Worm (Caenorhabditis elegans) whole organism, young adult: ENCODE data around the gene Y38F2AR.12.
A peak's percentile ranks its signal among the peaks of the same experiment; 100 is the strongest.

Experiments
- B0035.1 ChIP-seq: sonication (generic microtip); optimal IDR thresholded peaks from 2 replicates; lab custom pipeline; 2016; ENCODE audit warnings: missing genetic modification characterization, mild to moderate bottlenecking, missing compliant biosample characterization, missing genotype, missing genetic modification reagents
- B0261.1 ChIP-seq: sonication (generic microtip); optimal IDR thresholded peaks from 2 replicates; lab custom pipeline; 2016; ENCODE audit warnings: mild to moderate bottlenecking, missing genetic modification characterization, moderate library complexity, missing compliant biosample characterization
- B0336.3 ChIP-seq: fragments of 200-800 bp; sonication (Bioruptor generic); IDR thresholded peaks from 2 replicates; pipeline ENCODE4 v1.3.6; 2022; ENCODE audit warnings: missing genetic modification characterization, missing compliant biosample characterization
- C17E4.6 ChIP-seq: fragments of 200-800 bp; sonication (Bioruptor generic); IDR thresholded peaks from 2 replicates; pipeline ENCODE4 v1.3.6; 2022; ENCODE audit warnings: missing genetic modification reagents, missing genetic modification characterization, missing compliant biosample characterization
- D2030.7 ChIP-seq: fragments of 200-800 bp; sonication (Bioruptor generic); IDR thresholded peaks from 2 replicates; pipeline ENCODE4 v1.3.6; 2022; ENCODE audit warnings: missing genetic modification reagents, missing genetic modification characterization, missing compliant biosample characterization
- F37B4.10 ChIP-seq: fragments of 200-800 bp; sonication (Bioruptor generic); IDR thresholded peaks from 2 replicates; pipeline ENCODE4 v1.3.6; 2022; ENCODE audit warnings: missing genetic modification characterization, missing compliant biosample characterization
- F39B2.1 ChIP-seq: fragments of 200-800 bp; sonication (Bioruptor generic); IDR thresholded peaks from 2 replicates; pipeline ENCODE4 v1.3.6; 2022; ENCODE audit warnings: missing genetic modification reagents, missing genetic modification characterization, missing compliant biosample characterization
- F52B5.7 ChIP-seq: sonication (generic microtip); optimal IDR thresholded peaks from 2 replicates; lab custom pipeline; 2016; ENCODE audit warnings: mild to moderate bottlenecking, missing genetic modification characterization, missing compliant biosample characterization
- F57A8.1 ChIP-seq: fragments of 200-800 bp; sonication (Bioruptor generic); optimal IDR thresholded peaks from 2 replicates; lab custom pipeline; 2018; ENCODE audit warnings: mild to moderate bottlenecking, missing genetic modification characterization, moderate library complexity, missing compliant biosample characterization
- F57C9.4 ChIP-seq: sonication (generic microtip); optimal IDR thresholded peaks from 2 replicates; lab custom pipeline; 2017; ENCODE audit warnings: mild to moderate bottlenecking, missing genetic modification characterization, missing compliant biosample characterization
- K11D2.4 ChIP-seq: fragments of 200-800 bp; sonication (Bioruptor generic); IDR thresholded peaks from 2 replicates; pipeline ENCODE4 v1.3.6; 2022; ENCODE audit warnings: missing genetic modification reagents, missing genetic modification characterization, missing compliant biosample characterization
- T07F8.4 ChIP-seq: sonication (generic microtip); optimal IDR thresholded peaks from 2 replicates; lab custom pipeline; 2016; ENCODE audit warnings: mild to moderate bottlenecking, missing genetic modification characterization, moderate library complexity, missing compliant biosample characterization
- T26A5.8 ChIP-seq: sonication (generic microtip); optimal IDR thresholded peaks from 2 replicates; lab custom pipeline; 2016; ENCODE audit warnings: missing genetic modification characterization, missing compliant biosample characterization
- Y56A3A.18 ChIP-seq: fragments of 200-800 bp; sonication (Bioruptor generic); IDR thresholded peaks from 2 replicates; pipeline ENCODE4 v1.3.6; 2022; ENCODE audit warnings: missing genetic modification reagents, missing genetic modification characterization, missing compliant biosample characterization
- Y67H2A.10 ChIP-seq: fragments of 200-800 bp; sonication (Bioruptor generic); conservative IDR thresholded peaks from 2 replicates; pipeline ENCODE4 v1.3.6; 2022; ENCODE audit warnings: missing genetic modification reagents, missing genetic modification characterization, missing compliant biosample characterization
- aptf-3 ChIP-seq: fragments of 200-800 bp; sonication (Bioruptor generic); IDR thresholded peaks from 2 replicates; pipeline ENCODE4 v1.3.6; 2022; ENCODE audit warnings: missing genetic modification characterization, missing compliant biosample characterization
- athp-1 ChIP-seq: sonication (generic microtip); optimal IDR thresholded peaks from 2 replicates; lab custom pipeline; 2017; ENCODE audit warnings: mild to moderate bottlenecking, missing genetic modification characterization, missing compliant biosample characterization
- attf-3 ChIP-seq: fragments of 200-800 bp; sonication (Bioruptor generic); conservative IDR thresholded peaks from 2 replicates; pipeline ENCODE4 v1.3.6; 2022; ENCODE audit warnings: missing genetic modification reagents, missing genetic modification characterization, missing compliant biosample characterization
- bed-1 ChIP-seq: fragments of 200-800 bp; sonication (Bioruptor generic); IDR thresholded peaks from 2 replicates; pipeline ENCODE4 v1.3.6; 2022; ENCODE audit warnings: missing genetic modification reagents, missing genetic modification characterization, missing compliant biosample characterization
- bed-2 ChIP-seq: fragments of 200-800 bp; sonication (Bioruptor generic); IDR thresholded peaks from 2 replicates; pipeline ENCODE4 v1.3.6; 2022; ENCODE audit warnings: missing genetic modification reagents, missing genetic modification characterization, missing compliant biosample characterization
- ceh-58 ChIP-seq: fragments of 200-800 bp; sonication (Bioruptor generic); IDR thresholded peaks from 2 replicates; pipeline ENCODE4 v1.3.6; 2022; ENCODE audit warnings: missing genetic modification characterization, missing compliant biosample characterization
- efl-1 ChIP-seq: fragments of 150-350 bp; optimal IDR thresholded peaks from 2 replicates; lab custom pipeline; 2014; ENCODE audit warnings: missing biosample characterization, missing genetic modification reagents, missing genetic modification characterization
- egl-18 ChIP-seq: fragments of 200-800 bp; sonication (Bioruptor generic); IDR thresholded peaks from 2 replicates; pipeline ENCODE4 v1.3.6; 2022; ENCODE audit warnings: missing genetic modification reagents, missing genetic modification characterization, missing compliant biosample characterization
- ekl-4 ChIP-seq: fragments of 200-800 bp; sonication (Bioruptor generic); IDR thresholded peaks from 2 replicates; pipeline ENCODE4 v1.3.6; 2022; ENCODE audit warnings: missing genetic modification reagents, missing genetic modification characterization, missing compliant biosample characterization
- hlh-12 ChIP-seq: sonication (generic microtip); optimal IDR thresholded peaks from 2 replicates; lab custom pipeline; 2016; ENCODE audit warnings: missing genetic modification characterization, missing compliant biosample characterization
- let-526 ChIP-seq: fragments of 200-800 bp; sonication (Bioruptor generic); IDR thresholded peaks from 2 replicates; pipeline ENCODE4 v1.3.6; 2022; ENCODE audit warnings: missing genetic modification reagents, missing genetic modification characterization, missing compliant biosample characterization
- lin-40 ChIP-seq: sonication (generic microtip); optimal IDR thresholded peaks from 2 replicates; lab custom pipeline; 2016; ENCODE audit warnings: missing genetic modification characterization, mild to moderate bottlenecking, missing compliant biosample characterization, missing genotype, missing genetic modification reagents
- lin-54 ChIP-seq: fragments of 200-800 bp; sonication (Bioruptor generic); optimal IDR thresholded peaks from 2 replicates; lab custom pipeline; 2018; ENCODE audit warnings: mild to moderate bottlenecking, missing genetic modification characterization, missing compliant biosample characterization
- lir-1 ChIP-seq: fragments of 200-800 bp; sonication (Bioruptor generic); conservative IDR thresholded peaks from 2 replicates; pipeline ENCODE4 v1.3.6; 2022; ENCODE audit warnings: missing genetic modification reagents, missing genetic modification characterization, missing compliant biosample characterization
- mcd-1 ChIP-seq: fragments of 200-800 bp; sonication (Bioruptor generic); IDR thresholded peaks from 2 replicates; pipeline ENCODE4 v1.3.6; 2022; ENCODE audit warnings: missing genetic modification reagents, missing genetic modification characterization, missing compliant biosample characterization
- mes-4 ChIP-seq: sonication (generic microtip); optimal IDR thresholded peaks from 2 replicates; lab custom pipeline; 2016; ENCODE audit warnings: missing genotype, missing genetic modification characterization, missing compliant biosample characterization
- nfya-1 ChIP-seq: sonication (generic microtip); optimal IDR thresholded peaks from 2 replicates; lab custom pipeline; 2017; ENCODE audit warnings: antibody characterized with exemption, missing compliant biosample characterization, missing genetic modification characterization, borderline replicate concordance; ENCODE audit not compliant: insufficient read depth
- nfyb-1 ChIP-seq: fragments of 200-800 bp; sonication (Bioruptor generic); IDR thresholded peaks from 2 replicates; pipeline ENCODE4 v1.3.6; 2022; ENCODE audit warnings: missing genetic modification reagents, missing genetic modification characterization, missing compliant biosample characterization
- nhr-120 ChIP-seq: fragments of 200-800 bp; sonication (Bioruptor generic); IDR thresholded peaks from 2 replicates; pipeline ENCODE4 v1.3.6; 2022; ENCODE audit warnings: missing genetic modification characterization, missing compliant biosample characterization
- nhr-80 ChIP-seq: sonication (generic microtip); optimal IDR thresholded peaks from 2 replicates; lab custom pipeline; 2016; ENCODE audit warnings: missing genetic modification characterization, missing compliant biosample characterization
- pbrm-1 ChIP-seq: fragments of 200-800 bp; sonication (Bioruptor generic); IDR thresholded peaks from 2 replicates; pipeline ENCODE4 v1.3.6; 2022; ENCODE audit warnings: missing genetic modification reagents, missing genetic modification characterization, missing compliant biosample characterization
- rcor-1 ChIP-seq: fragments of 200-800 bp; sonication (Bioruptor generic); IDR thresholded peaks from 2 replicates; pipeline ENCODE4 v1.3.6; 2022; ENCODE audit warnings: missing genetic modification reagents, missing genetic modification characterization, missing compliant biosample characterization
- rec-8 ChIP-seq, 2 experiments: sonication (generic microtip); optimal IDR thresholded peaks; 2 replicates each; lab custom pipeline; 2016; ENCODE audit warnings: mild to moderate bottlenecking in 2 of 2, missing genetic modification characterization in 2 of 2, missing genetic modification reagents in 2 of 2, missing genotype in 2 of 2, missing biosample characterization in 1 of 2, missing compliant biosample characterization in 1 of 2, moderate library complexity in 1 of 2
- sdz-38 ChIP-seq: sonication (generic microtip); optimal IDR thresholded peaks from 2 replicates; lab custom pipeline; 2016; ENCODE audit warnings: missing genotype, missing genetic modification characterization, missing compliant biosample characterization
- sea-2 ChIP-seq: fragments of 200-800 bp; sonication (Bioruptor generic); IDR thresholded peaks from 2 replicates; pipeline ENCODE4 v1.3.6; 2022; ENCODE audit warnings: missing genetic modification characterization, missing compliant biosample characterization
- snpc-1.1 ChIP-seq: sonication (generic microtip); optimal IDR thresholded peaks from 2 replicates; lab custom pipeline; 2017; ENCODE audit warnings: missing genetic modification characterization, mild to moderate bottlenecking, missing compliant biosample characterization, antibody characterized with exemption, moderate library complexity, missing genotype, missing genetic modification reagents; ENCODE audit not compliant: insufficient read depth
- snpc-1.3 ChIP-seq: sonication (generic microtip); optimal IDR thresholded peaks from 2 replicates; lab custom pipeline; 2017; ENCODE audit warnings: missing genetic modification characterization, mild to moderate bottlenecking, missing compliant biosample characterization, antibody characterized with exemption, moderate library complexity, missing genotype, missing genetic modification reagents; ENCODE audit not compliant: insufficient read depth
- snpc-3.4 ChIP-seq: sonication (generic microtip); optimal IDR thresholded peaks from 2 replicates; lab custom pipeline; 2017; ENCODE audit warnings: missing genetic modification characterization, mild to moderate bottlenecking, missing compliant biosample characterization, antibody characterized with exemption, moderate library complexity, missing genotype, missing genetic modification reagents
- tbp1 ChIP-seq: fragments of 200-800 bp; sonication (Bioruptor generic); optimal IDR thresholded peaks from 2 replicates; lab custom pipeline; 2018; ENCODE audit warnings: mild to moderate bottlenecking, missing genetic modification characterization, missing compliant biosample characterization
- unc-62 ChIP-seq: fragments of 150-350 bp; optimal IDR thresholded peaks from 2 replicates; lab custom pipeline; 2014; ENCODE audit warnings: missing biosample characterization, missing genetic modification reagents, missing genetic modification characterization
- ztf-18 ChIP-seq: sonication (generic microtip); optimal IDR thresholded peaks from 2 replicates; lab custom pipeline; 2016; ENCODE audit warnings: missing genotype, mild to moderate bottlenecking, missing genetic modification characterization, missing compliant biosample characterization
- ztf-26 ChIP-seq: sonication (generic microtip); optimal IDR thresholded peaks from 2 replicates; lab custom pipeline; 2017; ENCODE audit warnings: missing genetic modification characterization, missing compliant biosample characterization
- ztf-28 ChIP-seq: fragments of 200-800 bp; sonication (Bioruptor generic); IDR thresholded peaks from 2 replicates; pipeline ENCODE4 v1.3.6; 2022; ENCODE audit warnings: missing genetic modification reagents, missing genetic modification characterization, missing compliant biosample characterization
- ztf-6 ChIP-seq: fragments of 200-800 bp; sonication (Bioruptor generic); IDR thresholded peaks from 2 replicates; pipeline ENCODE4 v1.3.6; 2022; ENCODE audit warnings: missing genetic modification reagents, missing genetic modification characterization, missing compliant biosample characterization

Gene Y38F2AR.12

DNA sequence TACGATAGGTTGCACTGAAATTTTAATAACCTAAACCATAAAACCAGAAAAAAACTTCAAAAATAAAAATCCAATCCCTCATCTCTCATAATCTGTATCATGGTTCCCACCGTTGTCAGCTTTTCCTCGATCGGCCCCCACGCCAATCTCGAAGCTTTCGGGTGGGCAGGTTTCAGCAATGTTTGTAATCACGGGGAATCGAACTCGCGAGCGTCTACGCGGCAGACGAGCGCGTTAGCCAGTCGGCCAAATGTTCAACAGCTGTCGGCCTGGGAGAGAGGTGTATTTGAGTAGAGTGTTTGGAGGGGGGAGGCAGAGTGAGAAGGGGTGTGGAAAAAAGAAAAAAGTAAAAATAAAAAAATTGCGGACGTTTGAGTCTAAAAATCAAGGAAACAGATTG lies 3.8 kb downstream of the Y38F2AR.12 start (continued):
- TF ChIP-seq nfyb-1 (GFP tag; lab: Robert Waterston, UW) (peak; percentile 85), Y56A3A.18 (GFP tag; lab: Robert Waterston, UW) (peak; percentile 94), nhr-120 (no peak), bed-1 (GFP tag; lab: Robert Waterston, UW) (no peak), Y67H2A.10 (GFP tag; lab: Robert Waterston, UW) (peak; percentile 69; the same call in 1 of the 2 replicates), T07F8.4 (tag; lab: Kevin White, UChicago) (peak; percentile 81), T26A5.8 (tag; lab: Kevin White, UChicago) (peak; percentile 24), K11D2.4 (GFP tag; lab: Robert Waterston, UW) (peak; percentile 64; the same call in 1 of the 2 replicates), B0336.3 (peak; percentile 75), ztf-26 (tag; lab: Kevin White, UChicago) (peak; percentile 76), rec-8 (tag; optimal IDR thresholded peaks at IDR 0.05; lab: Kevin White, UChicago) (peak; percentile 30 to 55), attf-3 (GFP tag; lab: Robert Waterston, UW) (peak; percentile 66), snpc-1.1 (tag; lab: Kevin White, UChicago) (peak; percentile 44), nhr-80 (tag; lab: Kevin White, UChicago) (peak; percentile 37), mes-4 (peak; percentile 81), B0261.1 (peak; percentile 92), pbrm-1 (GFP tag; lab: Robert Waterston, UW) (peak; percentile 82), B0035.1 (tag; lab: Kevin White, UChicago) (peak; percentile 58), athp-1 (tag; lab: Kevin White, UChicago) (peak; percentile 86), D2030.7 (GFP tag; lab: Robert Waterston, UW) (peak; percentile 92), ceh-58 (no peak), hlh-12 (peak; percentile 67), snpc-1.3 (tag; lab: Kevin White, UChicago) (peak; percentile 83), lir-1 (GFP tag; lab: Robert Waterston, UW) (0 out of 2 replicates have a peak, but pooled peaks have one; percentile 48), C17E4.6 (GFP tag; lab: Robert Waterston, UW) (0 out of 2 replicates have a peak, but pooled peaks have one; percentile 30), efl-1 (GFP tag; lab: Kevin White, UChicago) (peak; percentile 37), lin-40 (tag; lab: Kevin White, UChicago) (peak; percentile 87), let-526 (GFP tag; lab: Robert Waterston, UW) (peak; percentile 68; the same call in 1 of the 2 replicates), F52B5.7 (tag; lab: Kevin White, UChicago) (peak; percentile 70), F57C9.4 (tag; lab: Kevin White, UChicago) (no peak), F39B2.1 (GFP tag; lab: Robert Waterston, UW) (no peak), snpc-3.4 (tag; lab: Kevin White, UChicago) (no peak), unc-62 (GFP tag; lab: Kevin White, UChicago) (no peak), ekl-4 (GFP tag; lab: Robert Waterston, UW) (peak; percentile 80; the same call in 1 of the 2 replicates), aptf-3 (peak; percentile 70; the same call in 1 of the 2 replicates), mcd-1 (GFP tag; lab: Robert Waterston, UW) (peak; percentile 87), sea-2 (no peak), egl-18 (GFP tag; lab: Robert Waterston, UW) (no peak), ztf-18 (tag; lab: Kevin White, UChicago) (peak; percentile 83), F37B4.10 (GFP tag; lab: Robert Waterston, UW) (no peak), rcor-1 (GFP tag; lab: Robert Waterston, UW) (peak; percentile 75), ztf-6 (GFP tag; lab: Robert Waterston, UW) (no peak), nfya-1 (tag; lab: Kevin White, UChicago) (no peak), bed-2 (0 out of 2 replicates have a peak, but pooled peaks have one; percentile 35), ztf-28 (GFP tag; lab: Robert Waterston, UW) (peak; percentile 69; the same call in 1 of the 2 replicates), sdz-38 (tag; lab: Kevin White, UChicago) (no peak), lin-54 (GFP tag; lab: Kevin White, UChicago) (peak; percentile 77), F57A8.1 (GFP tag; lab: Kevin White, UChicago) (no peak), tbp1 (GFP tag; lab: Kevin White, UChicago) (peak; percentile 95)
